Fruit fly (Drosophila melanogaster) whole organism, pupa: Measurements from ENCODE around the gene RabGGTa.

Experiments used
- CG10348 ChIP-seq: fragments of 200-800 bp; sonication (Bioruptor generic); IDR thresholded peaks from 2 replicates; pipeline ENCODE4 v1.3.6; 2022; ENCODE audit warnings: missing biosample characterization, missing genetic modification characterization
- CG12605 ChIP-seq: fragments of 200-800 bp; sonication (Bioruptor generic); IDR thresholded peaks from 2 replicates; pipeline ENCODE4 v1.3.6; 2022; ENCODE audit warnings: missing biosample characterization, missing genetic modification characterization
- CG13204 ChIP-seq: fragments of 200-800 bp; sonication (Bioruptor generic); optimal IDR thresholded peaks from 2 replicates; lab custom pipeline; 2018; ENCODE audit warnings: missing biosample characterization, mild to moderate bottlenecking, missing genetic modification characterization, moderate library complexity
- CG14655 ChIP-seq: fragments of 200-800 bp; sonication (Bioruptor generic); optimal IDR thresholded peaks from 3 replicates; lab custom pipeline; 2017; ENCODE audit warnings: mild to moderate bottlenecking, missing biosample characterization, missing genetic modification reagents, missing genetic modification characterization
- CG15710 ChIP-seq: fragments of 200-800 bp; sonication (Bioruptor generic); optimal IDR thresholded peaks from 2 replicates; lab custom pipeline; 2018; ENCODE audit warnings: missing biosample characterization, mild to moderate bottlenecking, missing genetic modification characterization, moderate library complexity
- CG17806 ChIP-seq: fragments of 200-800 bp; sonication (Bioruptor generic); optimal IDR thresholded peaks from 2 replicates; lab custom pipeline; 2018; ENCODE audit warnings: missing biosample characterization, mild to moderate bottlenecking, missing genetic modification characterization, moderate library complexity
- CG32121 ChIP-seq: fragments of 200-800 bp; sonication (Bioruptor generic); IDR thresholded peaks from 2 replicates; pipeline ENCODE4 v1.3.6; 2022; ENCODE audit warnings: missing biosample characterization, missing genetic modification characterization
- CG34367 ChIP-seq: fragments of 200-800 bp; sonication (Bioruptor generic); optimal IDR thresholded peaks from 2 replicates; lab custom pipeline; 2018; ENCODE audit warnings: missing biosample characterization, mild to moderate bottlenecking, missing genetic modification characterization
- CG4496 ChIP-seq: fragments of 200-800 bp; sonication (Bioruptor generic); IDR thresholded peaks from 3 replicates; pipeline ENCODE4 v1.3.6; 2022; ENCODE audit warnings: missing biosample characterization, missing genetic modification characterization
- CG8159 ChIP-seq: fragments of 200-800 bp; sonication (Bioruptor generic); optimal IDR thresholded peaks from 3 replicates; lab custom pipeline; 2018; ENCODE audit warnings: missing biosample characterization, mild to moderate bottlenecking, missing genetic modification characterization, moderate library complexity
- CG8301 ChIP-seq: fragments of 200-800 bp; sonication (Bioruptor generic); optimal IDR thresholded peaks from 2 replicates; lab custom pipeline; 2018; ENCODE audit warnings: missing biosample characterization, mild to moderate bottlenecking, missing genetic modification characterization
- CG9948 ChIP-seq: fragments of 200-800 bp; sonication (Bioruptor generic); optimal IDR thresholded peaks from 2 replicates; lab custom pipeline; 2018; ENCODE audit warnings: missing biosample characterization, mild to moderate bottlenecking, missing genetic modification characterization, moderate library complexity
- D1 ChIP-seq: fragments of 200-800 bp; sonication (Bioruptor generic); optimal IDR thresholded peaks from 2 replicates; lab custom pipeline; 2018; ENCODE audit warnings: missing biosample characterization, mild to moderate bottlenecking, missing genetic modification characterization, moderate library complexity
- EcR ChIP-seq: fragments of 200-800 bp; sonication (Bioruptor generic); optimal IDR thresholded peaks from 3 replicates; lab custom pipeline; 2019; ENCODE audit warnings: missing biosample characterization, missing genetic modification characterization, mild to moderate bottlenecking, moderate library complexity, missing genetic modification reagents
- Ets98B ChIP-seq: fragments of 200-800 bp; sonication (Bioruptor generic); IDR thresholded peaks from 2 replicates; pipeline ENCODE4 v1.3.6; 2022; ENCODE audit warnings: missing biosample characterization, missing genetic modification characterization
- Pif1A ChIP-seq: fragments of 200-800 bp; sonication (Bioruptor generic); optimal IDR thresholded peaks from 3 replicates; lab custom pipeline; 2016; ENCODE audit warnings: missing biosample characterization, missing genetic modification characterization
- Pif1B ChIP-seq: fragments of 200-800 bp; sonication (Bioruptor generic); optimal IDR thresholded peaks from 3 replicates; lab custom pipeline; 2016; ENCODE audit warnings: missing biosample characterization, missing genetic modification characterization
- Snoo ChIP-seq: fragments of 200-800 bp; sonication (Bioruptor generic); optimal IDR thresholded peaks from 3 replicates; lab custom pipeline; 2017; ENCODE audit warnings: missing biosample characterization, mild to moderate bottlenecking, missing genetic modification characterization, inconsistent platforms
- fd96Ca ChIP-seq: fragments of 200-800 bp; sonication (Bioruptor generic); IDR thresholded peaks from 3 replicates; pipeline ENCODE4 v1.3.6; 2022; ENCODE audit warnings: missing biosample characterization, missing genetic modification characterization
- gl ChIP-seq: fragments of 200-800 bp; sonication (Bioruptor generic); optimal IDR thresholded peaks from 2 replicates; lab custom pipeline; 2018; ENCODE audit warnings: missing biosample characterization, mild to moderate bottlenecking, missing genetic modification characterization
- rn ChIP-seq: fragments of 200-800 bp; sonication (Bioruptor generic); IDR thresholded peaks from 2 replicates; pipeline ENCODE4 v1.3.6; 2022; ENCODE audit warnings: missing biosample characterization, missing genetic modification characterization

RabGGTa gene

dm6 chr3R:5114147-5114546 lies 13.7 kb upstream of the RabGGTa start:
- TF ChIP-seq CG8159 = no peak
- 0 out of 3 replicates have a peak, but pooled peaks have one; percentile 12 for TF ChIP-seq CG4496 (GFP tag; lab: Robert Waterston, UW)

- TF ChIP-seq CG4496 (GFP tag; lab: Robert Waterston, UW) (no peak), CG9948 (no peak), D1 (tag; lab: Kevin White, UChicago) (no peak), CG13204 (no peak), Snoo (tag; lab: Kevin White, UChicago) (no peak), CG14655 (GFP tag; lab: Kevin White, UChicago) (no peak)
Measured at dm6 chr3R:5115448-5115847, 12.4 kb upstream of the RabGGTa start.

dm6 chr3R:5116425-5116824 lies 11.5 kb upstream of the RabGGTa start:
- TF ChIP-seq CG4496 (GFP tag; lab: Robert Waterston, UW) (no peak), CG8301 (tag; lab: Kevin White, UChicago) (no peak), CG8159 (no peak), Pif1A (GFP tag; lab: Kevin White, UChicago) (no peak), CG13204 (no peak), rn (GFP tag; lab: Robert Waterston, UW) (no peak), Ets98B (GFP tag; lab: Robert Waterston, UW) (no peak), Snoo (tag; lab: Kevin White, UChicago) (no peak), CG17806 (no peak), CG10348 (GFP tag; lab: Robert Waterston, UW) (no peak), Pif1B (no peak), fd96Ca (GFP tag; lab: Robert Waterston, UW) (no peak), CG34367 (tag; lab: Kevin White, UChicago) (no peak), CG12605 (GFP tag; lab: Robert Waterston, UW) (no peak)
- TF ChIP-seq, all 21 proteins: peak for 0

dm6 chr3R:5118185-5118584 lies 9.7 kb upstream of the RabGGTa start:
- TF ChIP-seq CG12605 (GFP tag; lab: Robert Waterston, UW) (no peak), CG8301 (tag; lab: Kevin White, UChicago) (peak; percentile 13), Pif1B (peak; percentile 24), EcR (no peak), CG10348 (GFP tag; lab: Robert Waterston, UW) (no peak), gl (tag; lab: Kevin White, UChicago) (no peak), CG13204 (no peak), CG17806 (peak; percentile 66), CG15710 (tag; lab: Kevin White, UChicago) (peak; percentile 40), rn (GFP tag; lab: Robert Waterston, UW) (no peak), D1 (tag; lab: Kevin White, UChicago) (no peak), CG4496 (GFP tag; lab: Robert Waterston, UW) (0 out of 3 replicates have a peak, but pooled peaks have one; percentile 28), CG8159 (peak; percentile 60), Ets98B (GFP tag; lab: Robert Waterston, UW) (no peak), fd96Ca (GFP tag; lab: Robert Waterston, UW) (no peak), Snoo (tag; lab: Kevin White, UChicago) (no peak), CG34367 (tag; lab: Kevin White, UChicago) (peak; percentile 39), CG14655 (GFP tag; lab: Kevin White, UChicago) (peak; percentile 35), CG32121 (GFP tag; lab: Robert Waterston, UW) (no peak), CG9948 (peak; percentile 43), Pif1A (GFP tag; lab: Kevin White, UChicago) (peak; percentile 4)

dm6 chr3R:5120461-5121214 lies 7.2 kb upstream of the RabGGTa start:
- TF ChIP-seq CG4496 (GFP tag; lab: Robert Waterston, UW) (peak; percentile 82), Ets98B (GFP tag; lab: Robert Waterston, UW) (peak; percentile 62), CG8159 (peak; percentile 81), fd96Ca (GFP tag; lab: Robert Waterston, UW) (peak; percentile 85), CG9948 (peak; percentile 90), CG34367 (tag; lab: Kevin White, UChicago) (peak; percentile 84), gl (tag; lab: Kevin White, UChicago) (peak; percentile 82), CG8301 (tag; lab: Kevin White, UChicago) (peak; percentile 81), CG14655 (GFP tag; lab: Kevin White, UChicago) (peak; percentile 90), D1 (tag; lab: Kevin White, UChicago) (peak; percentile 34), Snoo (tag; lab: Kevin White, UChicago) (peak; percentile 2), CG13204 (peak; percentile 43), CG15710 (tag; lab: Kevin White, UChicago) (peak; percentile 81), Pif1A (GFP tag; lab: Kevin White, UChicago) (peak; percentile 78), CG10348 (GFP tag; lab: Robert Waterston, UW) (no peak), Pif1B (peak; percentile 77), rn (GFP tag; lab: Robert Waterston, UW) (no peak), CG32121 (GFP tag; lab: Robert Waterston, UW) (no peak), CG17806 (peak; percentile 87), EcR (no peak), CG12605 (GFP tag; lab: Robert Waterston, UW) (peak; percentile 49; the same call in 1 of the 2 replicates)
